Fruit fly (Drosophila melanogaster) whole organism, embryonic: Measurements from ENCODE around the gene prt.
A peak's percentile ranks its signal among the peaks of the same experiment; 100 is the strongest.

Experiments used
- Atf6 ChIP-seq: fragments of 200-800 bp; sonication (Bioruptor generic); IDR thresholded peaks from 2 replicates; pipeline ENCODE4 v1.3.6; 2022; ENCODE audit warnings: missing biosample characterization, missing genetic modification characterization
- CG10431 ChIP-seq: fragments of 200-800 bp; sonication (Bioruptor generic); optimal IDR thresholded peaks from 3 replicates; lab custom pipeline; 2018; ENCODE audit warnings: missing biosample characterization, mild to moderate bottlenecking, missing genetic modification characterization
- CG13894 ChIP-seq: fragments of 200-800 bp; sonication (Bioruptor generic); optimal IDR thresholded peaks from 3 replicates; lab custom pipeline; 2018; ENCODE audit warnings: missing biosample characterization, mild to moderate bottlenecking, missing genetic modification characterization, moderate library complexity
- CG14667 ChIP-seq: fragments of 200-800 bp; sonication (Bioruptor generic); IDR thresholded peaks from 2 replicates; pipeline ENCODE4 v1.3.6; 2022; ENCODE audit warnings: missing biosample characterization, missing genetic modification characterization
- CG15011 ChIP-seq: fragments of 200-800 bp; sonication (Bioruptor generic); optimal IDR thresholded peaks from 3 replicates; lab custom pipeline; 2018; ENCODE audit warnings: missing biosample characterization, mild to moderate bottlenecking, missing genetic modification characterization
- CG15073 ChIP-seq: fragments of 200-800 bp; sonication (Bioruptor generic); optimal IDR thresholded peaks from 2 replicates; lab custom pipeline; 2016; ENCODE audit warnings: missing biosample characterization, missing genetic modification characterization
- CG17568 ChIP-seq: fragments of 200-800 bp; sonication (Bioruptor generic); optimal IDR thresholded peaks from 2 replicates; lab custom pipeline; 2018; ENCODE audit warnings: missing biosample characterization, mild to moderate bottlenecking, missing genetic modification characterization, moderate library complexity
- CG18599 ChIP-seq: fragments of 200-800 bp; sonication (Bioruptor generic); optimal IDR thresholded peaks from 3 replicates; lab custom pipeline; 2017; ENCODE audit warnings: missing biosample characterization, missing genetic modification characterization, mild to moderate bottlenecking, moderate library complexity, missing genetic modification reagents
- CG18764 ChIP-seq: fragments of 200-800 bp; sonication (Bioruptor generic); optimal IDR thresholded peaks from 3 replicates; lab custom pipeline; 2016; ENCODE audit warnings: missing biosample characterization, missing genetic modification characterization
- CG2712 ChIP-seq: fragments of 200-800 bp; optimal IDR thresholded peaks from 3 replicates; lab custom pipeline; 2019; ENCODE audit warnings: missing biosample characterization, mild to moderate bottlenecking, missing genetic modification characterization, moderate library complexity
- CG30431 ChIP-seq: fragments of 200-800 bp; sonication (Bioruptor generic); optimal IDR thresholded peaks from 2 replicates; lab custom pipeline; 2017; ENCODE audit warnings: missing biosample characterization, missing genetic modification characterization
- CG33557 ChIP-seq: fragments of 200-800 bp; sonication (Bioruptor generic); optimal IDR thresholded peaks from 2 replicates; lab custom pipeline; 2019; ENCODE audit warnings: missing biosample characterization, mild to moderate bottlenecking, missing genetic modification characterization, moderate library complexity
- CG4404 ChIP-seq: fragments of 200-800 bp; sonication (Bioruptor generic); IDR thresholded peaks from 2 replicates; pipeline ENCODE4 v1.3.6; 2022; ENCODE audit warnings: missing biosample characterization, missing genetic modification characterization
- CG7271 ChIP-seq: fragments of 200-800 bp; sonication (Bioruptor generic); optimal IDR thresholded peaks from 2 replicates; lab custom pipeline; 2018; ENCODE audit warnings: missing biosample characterization, mild to moderate bottlenecking, missing genetic modification characterization, moderate library complexity
- CG8388 ChIP-seq: fragments of 200-800 bp; sonication (Bioruptor generic); optimal IDR thresholded peaks from 2 replicates; lab custom pipeline; 2019; ENCODE audit warnings: missing biosample characterization, mild to moderate bottlenecking, missing genetic modification characterization, moderate library complexity
- D19A ChIP-seq: fragments of 200-800 bp; optimal IDR thresholded peaks from 3 replicates; lab custom pipeline; 2019; ENCODE audit warnings: missing biosample characterization, mild to moderate bottlenecking, missing genetic modification characterization, moderate library complexity
- D19B ChIP-seq: fragments of 200-800 bp; sonication (Bioruptor generic); optimal IDR thresholded peaks from 2 replicates; lab custom pipeline; 2017; ENCODE audit warnings: missing biosample characterization, mild to moderate bottlenecking, missing genetic modification characterization
- Dek ChIP-seq: fragments of 200-800 bp; sonication (Bioruptor generic); optimal IDR thresholded peaks from 3 replicates; lab custom pipeline; 2019; ENCODE audit warnings: missing biosample characterization, mild to moderate bottlenecking, missing genetic modification characterization, moderate library complexity
- Dfd ChIP-seq, 2 experiments: fragments of >200 bp; optimal IDR thresholded peaks; 2 replicates each; lab custom pipeline; 2017; ENCODE audit warnings: missing biosample characterization in 2 of 2, missing genetic modification characterization in 2 of 2
- Drgx ChIP-seq: fragments of 200-800 bp; sonication (Bioruptor generic); IDR thresholded peaks from 2 replicates; pipeline ENCODE4 v1.3.6; 2022; ENCODE audit warnings: missing biosample characterization, missing genetic modification characterization
- Fer2 ChIP-seq: fragments of 200-800 bp; sonication (Bioruptor generic); optimal IDR thresholded peaks from 2 replicates; lab custom pipeline; 2018; ENCODE audit warnings: missing biosample characterization, mild to moderate bottlenecking, missing genetic modification characterization, moderate library complexity
- Gug ChIP-seq: fragments of 200-800 bp; sonication (Bioruptor generic); IDR thresholded peaks from 4 replicates; pipeline ENCODE4 v1.3.6; 2022; ENCODE audit warnings: missing biosample characterization, missing genetic modification characterization
- Myb ChIP-seq: fragments of 200-800 bp; sonication (Bioruptor generic); optimal IDR thresholded peaks from 2 replicates; lab custom pipeline; 2016; ENCODE audit warnings: missing biosample characterization, missing genetic modification characterization
- NC2β ChIP-seq: fragments of 200-800 bp; sonication (Bioruptor generic); optimal IDR thresholded peaks from 2 replicates; lab custom pipeline; 2016; ENCODE audit warnings: missing biosample characterization, missing genetic modification characterization
- NFAT ChIP-seq: fragments of 200-800 bp; sonication (Bioruptor generic); IDR thresholded peaks from 2 replicates; pipeline ENCODE4 v1.3.6; 2022; ENCODE audit warnings: missing biosample characterization, missing genetic modification characterization
- PHDP ChIP-seq: fragments of 200-800 bp; sonication (Bioruptor generic); optimal IDR thresholded peaks from 3 replicates; lab custom pipeline; 2018; ENCODE audit warnings: missing biosample characterization, mild to moderate bottlenecking, missing genetic modification characterization, moderate library complexity
- Ptx1 ChIP-seq: fragments of 200-800 bp; sonication (Bioruptor generic); IDR thresholded peaks from 2 replicates; pipeline ENCODE4 v1.3.6; 2022; ENCODE audit warnings: missing biosample characterization, missing genetic modification characterization
- Side ChIP-seq: fragments of 200-800 bp; sonication (Bioruptor generic); optimal IDR thresholded peaks from 2 replicates; lab custom pipeline; 2016; ENCODE audit warnings: missing biosample characterization, missing genetic modification characterization
- bbx ChIP-seq: fragments of 200-800 bp; sonication (Bioruptor generic); IDR thresholded peaks from 2 replicates; pipeline ENCODE4 v1.3.6; 2022; ENCODE audit warnings: missing biosample characterization, missing genetic modification characterization; ENCODE audit not compliant: partially characterized antibody
- cad ChIP-seq: fragments of >200 bp; optimal IDR thresholded peaks from 2 replicates; lab custom pipeline; 2017; ENCODE audit warnings: missing biosample characterization, missing genetic modification characterization
- caup ChIP-seq: fragments of 200-800 bp; sonication (Bioruptor generic); optimal IDR thresholded peaks from 3 replicates; lab custom pipeline; 2017; ENCODE audit warnings: missing biosample characterization, mild to moderate bottlenecking, missing genetic modification characterization, moderate library complexity; ENCODE audit not compliant: severe bottlenecking
- chn ChIP-seq: fragments of 200-800 bp; sonication (Bioruptor generic); optimal IDR thresholded peaks from 2 replicates; lab custom pipeline; 2016; ENCODE audit warnings: missing biosample characterization, missing genetic modification characterization
- cwo ChIP-seq: fragments of 200-800 bp; sonication (Bioruptor generic); optimal IDR thresholded peaks from 3 replicates; lab custom pipeline; 2017; ENCODE audit warnings: missing biosample characterization, missing genetic modification characterization, mild to moderate bottlenecking, moderate library complexity, missing genetic modification reagents
- dysf ChIP-seq: fragments of 200-800 bp; sonication (Bioruptor generic); IDR thresholded peaks from 3 replicates; pipeline ENCODE4 v1.3.6; 2022; ENCODE audit warnings: missing biosample characterization, missing genetic modification characterization
- emc ChIP-seq: fragments of 200-800 bp; sonication (Bioruptor generic); optimal IDR thresholded peaks from 2 replicates; lab custom pipeline; 2016; ENCODE audit warnings: missing biosample characterization, missing genetic modification characterization
- fd64A ChIP-seq: fragments of 200-800 bp; sonication (Bioruptor generic); optimal IDR thresholded peaks from 3 replicates; lab custom pipeline; 2018; ENCODE audit warnings: missing biosample characterization, mild to moderate bottlenecking, missing genetic modification characterization
- her ChIP-seq: fragments of 200-800 bp; sonication (Bioruptor generic); optimal IDR thresholded peaks from 2 replicates; lab custom pipeline; 2016; ENCODE audit warnings: missing biosample characterization, missing genetic modification characterization
- inv ChIP-seq: fragments of 200-800 bp; sonication (Bioruptor generic); IDR thresholded peaks from 2 replicates; pipeline ENCODE4 v1.3.6; 2022; ENCODE audit warnings: missing biosample characterization, missing genetic modification characterization; ENCODE audit not compliant: partially characterized antibody
- lmd ChIP-seq: fragments of 200-800 bp; sonication (Bioruptor generic); IDR thresholded peaks from 2 replicates; pipeline ENCODE4 v1.3.6; 2022; ENCODE audit warnings: missing biosample characterization, missing genetic modification characterization
- mirr ChIP-seq: fragments of 200-800 bp; sonication (Bioruptor generic); optimal IDR thresholded peaks from 3 replicates; lab custom pipeline; 2018; ENCODE audit warnings: missing biosample characterization, mild to moderate bottlenecking, missing genetic modification characterization
- nerfin-2 ChIP-seq: fragments of 200-800 bp; sonication (Bioruptor generic); IDR thresholded peaks from 2 replicates; pipeline ENCODE4 v1.3.6; 2022; ENCODE audit warnings: missing biosample characterization, missing genetic modification characterization; ENCODE audit not compliant: partially characterized antibody
- onecut ChIP-seq: fragments of 200-800 bp; sonication (Bioruptor generic); IDR thresholded peaks from 2 replicates; pipeline ENCODE4 v1.3.6; 2022; ENCODE audit warnings: missing biosample characterization, missing genetic modification characterization
- pros ChIP-seq: fragments of 200-800 bp; sonication (Bioruptor generic); optimal IDR thresholded peaks from 3 replicates; lab custom pipeline; 2019; ENCODE audit warnings: missing biosample characterization, mild to moderate bottlenecking, missing genetic modification characterization, moderate library complexity
- ro ChIP-seq: fragments of 200-800 bp; sonication (Bioruptor generic); IDR thresholded peaks from 2 replicates; pipeline ENCODE4 v1.3.6; 2022; ENCODE audit warnings: missing biosample characterization, missing genetic modification characterization
- run ChIP-seq: fragments of 200-800 bp; sonication (Bioruptor generic); optimal IDR thresholded peaks from 3 replicates; lab custom pipeline; 2018; ENCODE audit warnings: missing biosample characterization, mild to moderate bottlenecking, missing genetic modification characterization
- so ChIP-seq: fragments of 200-800 bp; sonication (Bioruptor generic); IDR thresholded peaks from 3 replicates; pipeline ENCODE4 v1.3.6; 2022; ENCODE audit warnings: missing biosample characterization, missing genetic modification characterization
- tgo ChIP-seq: fragments of 200-800 bp; sonication (Bioruptor generic); IDR thresholded peaks from 3 replicates; pipeline ENCODE4 v1.3.6; 2022; ENCODE audit warnings: missing biosample characterization, missing genetic modification characterization
- tx ChIP-seq: fragments of 200-800 bp; sonication (Bioruptor generic); optimal IDR thresholded peaks from 2 replicates; lab custom pipeline; 2016; ENCODE audit warnings: missing biosample characterization, missing genetic modification characterization
- wek ChIP-seq: fragments of 200-800 bp; sonication (Bioruptor generic); optimal IDR thresholded peaks from 3 replicates; lab custom pipeline; 2018; ENCODE audit warnings: missing biosample characterization, mild to moderate bottlenecking, missing genetic modification characterization, moderate library complexity

Gene prt

DNA sequence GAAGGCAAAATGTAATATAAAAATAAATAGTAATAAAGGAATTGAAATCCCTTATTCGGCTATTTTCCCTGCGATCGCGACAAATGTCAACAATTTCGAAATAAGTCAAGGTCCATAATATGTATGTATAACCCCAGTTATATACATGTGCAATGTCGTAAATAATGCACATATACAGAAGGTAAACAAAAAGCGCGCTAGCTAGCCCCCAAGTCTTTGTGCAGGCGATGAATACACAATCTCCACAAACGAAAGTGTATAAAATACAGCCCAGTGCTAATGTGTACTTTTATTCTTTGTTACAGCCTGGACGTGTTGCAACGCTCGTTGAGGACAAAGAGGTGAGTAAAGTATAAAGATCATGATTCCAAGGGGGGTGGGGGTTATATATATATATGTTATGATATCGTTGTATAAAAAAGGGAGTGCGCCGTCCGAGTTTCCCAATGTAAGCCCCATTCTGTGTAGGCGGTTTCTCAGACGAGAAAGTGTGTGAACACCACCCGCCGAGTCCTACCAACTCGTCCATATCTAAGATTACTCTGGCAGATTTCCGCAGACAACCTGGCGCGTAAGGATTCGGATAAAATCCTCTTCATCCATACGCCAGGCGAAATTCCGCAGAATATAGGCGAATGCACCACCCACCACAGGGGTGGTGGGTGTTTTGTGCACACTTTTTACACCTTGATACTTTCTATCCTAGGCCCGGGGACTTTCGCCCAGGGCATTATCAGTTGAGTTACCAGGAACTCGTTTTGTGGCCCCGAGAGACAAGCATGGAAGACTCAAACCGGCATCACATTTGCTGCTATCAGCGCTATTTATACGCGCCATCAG, 31.0 kb upstream of the prt start (continued):
- TF ChIP-seq caup (GFP tag; lab: Kevin White, UChicago) (no peak), CG10431 (GFP tag; lab: Kevin White, UChicago) (no peak), NFAT (GFP tag; lab: Robert Waterston, UW) (0 out of 2 replicates have a peak, but pooled peaks have one; percentile 11), so (GFP tag; lab: Robert Waterston, UW) (peak; percentile 25; the same call in 1 of the 3 replicates), lmd (GFP tag; lab: Robert Waterston, UW) (no peak), her (GFP tag; lab: Kevin White, UChicago) (no peak), fd64A (no peak), CG14667 (GFP tag; lab: Robert Waterston, UW) (no peak), pros (GFP tag; lab: Kevin White, UChicago) (peak; percentile 89), ro (GFP tag; lab: Robert Waterston, UW) (no peak), CG8388 (GFP tag; lab: Kevin White, UChicago) (no peak), onecut (GFP tag; lab: Robert Waterston, UW) (peak; percentile 19; the same call in 1 of the 2 replicates), bbx (GFP tag; lab: Robert Waterston, UW) (peak; percentile 78), CG18764 (no peak), tx (no peak), CG13894 (tag; lab: Kevin White, UChicago) (peak; percentile 94), cad (GFP tag; lab: Kevin White, UChicago) (peak; percentile 5), nerfin-2 (peak; percentile 66), CG7271 (no peak), run (tag; lab: Kevin White, UChicago) (no peak), CG4404 (GFP tag; lab: Robert Waterston, UW) (no peak), Dek (peak; percentile 24), CG17568 (GFP tag; lab: Kevin White, UChicago) (no peak), Atf6 (peak; percentile 40; the same call in 1 of the 2 replicates), tgo (GFP tag; lab: Robert Waterston, UW) (no peak), Dfd (GFP tag; optimal IDR thresholded peaks at IDR 0.05; lab: Kevin White, UChicago) (no peak), PHDP (peak; percentile 4), CG2712 (tag; lab: Kevin White, UChicago) (no peak), Fer2 (tag; lab: Kevin White, UChicago) (no peak), NC2β (GFP tag; lab: Kevin White, UChicago) (no peak), D19B (GFP tag; lab: Kevin White, UChicago) (no peak), cwo (GFP tag; lab: Kevin White, UChicago) (no peak), mirr (GFP tag; lab: Kevin White, UChicago) (peak; percentile 70), inv (GFP tag; lab: Robert Waterston, UW) (peak; percentile 45), dysf (GFP tag; lab: Robert Waterston, UW) (0 out of 3 replicates have a peak, but pooled peaks have one; percentile 22), CG30431 (GFP tag; lab: Kevin White, UChicago) (no peak), Ptx1 (GFP tag; lab: Robert Waterston, UW) (no peak), chn (GFP tag; lab: Kevin White, UChicago) (peak; percentile 88), Myb (GFP tag; lab: Kevin White, UChicago) (no peak), wek (GFP tag; lab: Kevin White, UChicago) (no peak), CG15011 (GFP tag; lab: Kevin White, UChicago) (no peak), emc (GFP tag; lab: Kevin White, UChicago) (no peak), CG15073 (no peak), D19A (peak; percentile 19), Side (GFP tag; lab: Kevin White, UChicago) (no peak), CG33557 (GFP tag; lab: Kevin White, UChicago) (peak; percentile 5), CG18599 (peak; percentile 30), Gug (GFP tag; lab: Robert Waterston, UW) (no peak), Drgx (GFP tag; lab: Robert Waterston, UW) (peak; percentile 44)
